Worm (Caenorhabditis elegans) whole organism, mixed stage, embryonic: ENCODE data around the gene F36H1.12.

Source experiments
- M03D4.4 ChIP-seq: sonication (generic microtip); optimal IDR thresholded peaks from 2 replicates; lab custom pipeline; 2017; ENCODE audit warnings: mild to moderate bottlenecking, missing genetic modification characterization, missing compliant biosample characterization
- bed-3 ChIP-seq: fragments of 200-800 bp; sonication (Bioruptor generic); optimal IDR thresholded peaks from 3 replicates; lab custom pipeline; 2018; ENCODE audit warnings: mild to moderate bottlenecking, missing genetic modification characterization, moderate library complexity, missing compliant biosample characterization
- blmp-1 ChIP-seq: fragments of 150-350 bp; optimal IDR thresholded peaks from 2 replicates; lab custom pipeline; 2014; ENCODE audit warnings: missing biosample characterization, missing genetic modification characterization
- ceh-39 ChIP-seq: fragments of 150-350 bp; optimal IDR thresholded peaks from 2 replicates; lab custom pipeline; 2014; ENCODE audit warnings: missing biosample characterization, missing genetic modification characterization
- ceh-43 ChIP-seq: fragments of 200-800 bp; sonication (Bioruptor generic); optimal IDR thresholded peaks from 2 replicates; lab custom pipeline; 2018; ENCODE audit warnings: mild to moderate bottlenecking, missing genetic modification characterization, moderate library complexity, missing compliant biosample characterization
- drap-1 ChIP-seq: fragments of 200-800 bp; sonication (Bioruptor generic); optimal IDR thresholded peaks from 3 replicates; lab custom pipeline; 2018; ENCODE audit warnings: mild to moderate bottlenecking, missing genetic modification characterization, missing compliant biosample characterization
- flh-1 ChIP-seq: fragments of 200-800 bp; sonication (Bioruptor generic); optimal IDR thresholded peaks from 2 replicates; lab custom pipeline; 2018; ENCODE audit warnings: mild to moderate bottlenecking, missing genetic modification characterization, moderate library complexity, missing compliant biosample characterization
- lsy-2 ChIP-seq: fragments of 150-350 bp; optimal IDR thresholded peaks from 2 replicates; lab custom pipeline; 2014; ENCODE audit warnings: missing biosample characterization, missing genetic modification characterization
- nhr-12 ChIP-seq: fragments of 150-350 bp; optimal IDR thresholded peaks from 2 replicates; lab custom pipeline; 2014; ENCODE audit warnings: missing biosample characterization, missing genetic modification characterization
- nhr-237 ChIP-seq: fragments of 150-350 bp; optimal IDR thresholded peaks from 2 replicates; lab custom pipeline; 2014; ENCODE audit warnings: missing biosample characterization, missing genetic modification characterization
- pha-4 ChIP-seq: fragments of 150-350 bp; optimal IDR thresholded peaks from 2 replicates; lab custom pipeline; 2018; ENCODE audit warnings: missing biosample characterization, missing genetic modification reagents, missing genetic modification characterization
- unc-120 ChIP-seq: sonication (generic microtip); optimal IDR thresholded peaks from 2 replicates; lab custom pipeline; 2017; ENCODE audit warnings: missing genetic modification characterization, missing compliant biosample characterization; ENCODE audit not compliant: poor library complexity, severe bottlenecking
- unc-39 ChIP-seq: fragments of 150-350 bp; optimal IDR thresholded peaks from 2 replicates; lab custom pipeline; 2014; ENCODE audit warnings: missing biosample characterization, missing genetic modification characterization
- ztf-11 ChIP-seq: fragments of 150-350 bp; optimal IDR thresholded peaks from 2 replicates; lab custom pipeline; 2014; ENCODE audit warnings: missing biosample characterization, missing genetic modification characterization

DNA sequence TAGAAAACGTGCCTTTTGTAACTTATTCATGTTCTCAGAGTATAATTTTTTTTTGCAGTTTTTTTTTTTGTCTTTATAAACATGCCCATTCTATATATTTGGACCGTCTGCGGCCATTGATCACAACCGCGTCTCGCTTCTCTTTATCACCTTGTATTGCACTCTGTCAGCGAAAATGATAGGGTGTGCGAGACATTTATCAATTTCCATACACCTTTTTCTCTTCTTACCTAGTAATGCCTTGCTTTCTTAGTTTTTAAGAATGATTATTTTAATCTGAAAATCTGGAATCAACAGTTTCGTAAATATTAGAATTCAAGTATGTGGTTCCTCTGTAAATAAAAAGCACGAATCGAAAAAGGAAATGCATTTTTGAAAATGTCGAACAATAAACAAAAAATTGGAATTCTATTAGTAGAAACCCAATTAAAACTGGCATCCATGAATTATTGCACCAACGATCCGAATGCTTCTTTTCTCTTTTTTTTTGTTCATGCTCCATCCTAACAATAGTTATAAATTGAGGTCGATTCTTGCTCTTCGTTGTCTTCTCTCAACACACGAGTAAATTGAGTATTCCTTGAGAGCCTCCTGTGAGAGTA lies 16.3 kb downstream of the F36H1.12 start:
- no peak for TF ChIP-seq ztf-11 (tag; lab: Kevin White, UChicago)
- TF ChIP-seq M03D4.4 (tag; lab: Kevin White, UChicago): no peak
- TF ChIP-seq bed-3 (GFP tag; lab: Kevin White, UChicago): no peak
- TF ChIP-seq nhr-237 (tag; lab: Kevin White, UChicago): no peak
- TF ChIP-seq drap-1 (GFP tag; lab: Kevin White, UChicago): no peak
- no peak for TF ChIP-seq flh-1 (GFP tag; lab: Kevin White, UChicago)
- TF ChIP-seq unc-120: no peak
- no peak for TF ChIP-seq blmp-1 (tag; lab: Kevin White, UChicago)
- no peak for TF ChIP-seq nhr-12
- no peak for TF ChIP-seq ceh-39
- TF ChIP-seq pha-4 (tag; lab: Kevin White, UChicago): no peak
- no peak for TF ChIP-seq ceh-43
- no peak for TF ChIP-seq lsy-2
- no peak for TF ChIP-seq unc-39 (tag; lab: Kevin White, UChicago)
